Worm (Caenorhabditis elegans): Measurements from ENCODE around the gene pitr-6.

ce11 chrII:12480811-12481210 is 35.7 kb downstream of the pitr-6 start, which contains the start of gene arrd-9:
- no peak for TF ChIP-seq hif-1 (tag; optimal IDR thresholded peaks at IDR 0.05)
- no peak for TF ChIP-seq aly-2 (tag; optimal IDR thresholded peaks at IDR 0.05)
- no peak for TF ChIP-seq lin-13 (GFP tag; optimal IDR thresholded peaks at IDR 0.05)
- TF ChIP-seq snpc-4 (tag; optimal IDR thresholded peaks at IDR 0.05) = no peak
- no peak for TF ChIP-seq ztf-11 (tag; optimal IDR thresholded peaks at IDR 0.05)

Measured in whole organism, L4 larva.